Fruit fly (Drosophila melanogaster) whole organism, wandering third instar larva: ENCODE data around the gene CG2924.

Experiments used
- Abd-B ChIP-seq: fragments of >200 bp; optimal IDR thresholded peaks from 2 replicates; lab custom pipeline; 2017; ENCODE audit warnings: missing biosample characterization, missing genetic modification characterization
- CrebA ChIP-seq: fragments of 200-800 bp; sonication (Bioruptor generic); optimal IDR thresholded peaks from 2 replicates; lab custom pipeline; 2016; ENCODE audit warnings: missing biosample characterization, mild to moderate bottlenecking, missing genetic modification characterization, borderline replicate concordance
- GATAd ChIP-seq: sonication (Bioruptor generic); optimal IDR thresholded peaks from 2 replicates; lab custom pipeline; 2016; ENCODE audit warnings: missing biosample characterization, missing genetic modification characterization
- HLH106 ChIP-seq: fragments of 200-800 bp; optimal IDR thresholded peaks from 3 replicates; lab custom pipeline; 2019; ENCODE audit warnings: missing biosample characterization, mild to moderate bottlenecking, missing genetic modification characterization, moderate library complexity
- Sp1 ChIP-seq: fragments of 200-800 bp; sonication (Bioruptor generic); optimal IDR thresholded peaks from 3 replicates; lab custom pipeline; 2019; ENCODE audit warnings: missing biosample characterization, mild to moderate bottlenecking, missing genetic modification characterization, moderate library complexity
- br ChIP-seq: fragments of 200-800 bp; sonication (Bioruptor generic); optimal IDR thresholded peaks from 2 replicates; lab custom pipeline; 2016; ENCODE audit warnings: missing biosample characterization, missing genetic modification characterization
- dmrt93B ChIP-seq: fragments of 200-800 bp; sonication (Bioruptor generic); optimal IDR thresholded peaks from 2 replicates; lab custom pipeline; 2018; ENCODE audit warnings: missing biosample characterization, mild to moderate bottlenecking, missing genetic modification characterization
- ey ChIP-seq: fragments of 200-800 bp; sonication (Bioruptor generic); optimal IDR thresholded peaks from 2 replicates; lab custom pipeline; 2016; ENCODE audit warnings: missing biosample characterization, missing genetic modification characterization
- lola ChIP-seq: fragments of >200 bp; optimal IDR thresholded peaks from 2 replicates; lab custom pipeline; 2017; ENCODE audit warnings: missing biosample characterization, missing genetic modification characterization
- pan ChIP-seq: fragments of >200 bp; optimal IDR thresholded peaks from 2 replicates; lab custom pipeline; 2017
- sv ChIP-seq: fragments of 200-800 bp; sonication (Bioruptor generic); optimal IDR thresholded peaks from 3 replicates; lab custom pipeline; 2016; ENCODE audit warnings: missing biosample characterization, missing genetic modification characterization
- tai ChIP-seq: sonication (Bioruptor generic); optimal IDR thresholded peaks from 2 replicates; lab custom pipeline; 2016; ENCODE audit warnings: missing biosample characterization, missing genetic modification characterization
- usp ChIP-seq: fragments of >200 bp; optimal IDR thresholded peaks from 2 replicates; lab custom pipeline; 2017; ENCODE audit warnings: missing biosample characterization, missing genetic modification characterization
- woc ChIP-seq: sonication (Bioruptor generic); optimal IDR thresholded peaks from 2 replicates; lab custom pipeline; 2016; ENCODE audit warnings: missing biosample characterization, mild to moderate bottlenecking, missing genetic modification characterization

DNA sequence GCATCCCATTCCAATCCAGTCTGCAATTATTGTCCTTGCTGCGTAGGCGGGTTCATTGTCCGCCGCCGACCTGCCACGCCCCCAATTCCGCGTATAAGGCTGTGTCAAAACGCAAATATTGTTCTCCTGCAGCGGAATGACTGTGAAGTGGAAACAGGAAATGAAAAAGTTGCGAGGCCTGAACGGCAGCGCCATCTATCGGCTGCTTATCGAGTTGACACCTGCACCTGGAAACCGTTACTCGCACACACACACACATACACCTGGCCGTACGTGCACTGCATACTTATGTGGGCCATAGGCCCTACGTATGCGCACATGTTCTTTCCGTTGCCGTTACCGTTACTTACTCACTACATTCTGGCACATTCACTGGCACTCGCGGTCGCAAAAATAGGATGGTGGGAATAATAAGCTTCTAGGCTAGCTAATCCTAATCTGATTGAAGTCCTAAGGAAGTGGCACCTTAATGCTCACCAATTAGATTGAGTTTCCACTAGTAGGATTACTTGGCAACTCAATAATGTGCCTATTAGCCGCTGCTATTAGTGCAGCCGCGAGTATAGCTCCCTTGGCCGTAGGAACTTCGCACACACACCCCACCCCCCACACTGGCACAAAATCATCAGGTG, 11.8 kb downstream of the CG2924 start:
- TF ChIP-seq sv (GFP tag; lab: Kevin White, UChicago) (no peak), dmrt93B (GFP tag; lab: Kevin White, UChicago) (no peak), Abd-B (GFP tag; lab: Kevin White, UChicago) (no peak), CrebA (GFP tag; lab: Kevin White, UChicago) (no peak), usp (GFP tag; lab: Kevin White, UChicago) (no peak), HLH106 (tag; lab: Kevin White, UChicago) (no peak), woc (GFP tag; lab: Kevin White, UChicago) (no peak), tai (GFP tag; lab: Kevin White, UChicago) (no peak), Sp1 (GFP tag; lab: Kevin White, UChicago) (no peak), pan (no peak), lola (GFP tag; lab: Kevin White, UChicago) (no peak), GATAd (GFP tag; lab: Kevin White, UChicago) (no peak), br (GFP tag; lab: Kevin White, UChicago) (no peak), ey (GFP tag; lab: Kevin White, UChicago) (no peak)
